Fruit fly (Drosophila melanogaster) whole organism, embryonic: ENCODE data around the gene Arpc1.

Experiments used
- Atf6 ChIP-seq: fragments of 200-800 bp; sonication (Bioruptor generic); IDR thresholded peaks from 2 replicates; pipeline ENCODE4 v1.3.6; 2022; ENCODE audit warnings: missing biosample characterization, missing genetic modification characterization
- BtbVII ChIP-seq: fragments of 200-800 bp; sonication (Bioruptor generic); optimal IDR thresholded peaks from 3 replicates; lab custom pipeline; 2017; ENCODE audit warnings: missing biosample characterization, mild to moderate bottlenecking, missing genetic modification characterization
- CG10959 ChIP-seq: fragments of 200-800 bp; sonication (Bioruptor generic); IDR thresholded peaks from 2 replicates; pipeline ENCODE4 v1.3.6; 2022; ENCODE audit warnings: missing biosample characterization, missing genetic modification characterization
- CG11456 ChIP-seq: fragments of 200-800 bp; sonication (Bioruptor generic); IDR thresholded peaks from 3 replicates; pipeline ENCODE4 v1.3.6; 2022; ENCODE audit warnings: missing biosample characterization, missing genetic modification characterization
- CG15514 ChIP-seq: fragments of 200-800 bp; sonication (Bioruptor generic); optimal IDR thresholded peaks from 3 replicates; lab custom pipeline; 2017; ENCODE audit warnings: missing biosample characterization, missing genetic modification characterization, mild to moderate bottlenecking, moderate library complexity, missing genetic modification reagents
- CG17829 ChIP-seq: fragments of 200-800 bp; optimal IDR thresholded peaks from 2 replicates; lab custom pipeline; 2019; ENCODE audit warnings: missing biosample characterization, mild to moderate bottlenecking, missing genetic modification characterization, moderate library complexity
- CG2199 ChIP-seq: fragments of 200-800 bp; sonication (Bioruptor generic); IDR thresholded peaks from 3 replicates; pipeline ENCODE4 v1.3.6; 2022; ENCODE audit warnings: missing biosample characterization, missing genetic modification characterization
- CG2712 ChIP-seq: fragments of 200-800 bp; optimal IDR thresholded peaks from 3 replicates; lab custom pipeline; 2019; ENCODE audit warnings: missing biosample characterization, mild to moderate bottlenecking, missing genetic modification characterization, moderate library complexity
- CG32767 ChIP-seq: fragments of 200-800 bp; sonication (Bioruptor generic); IDR thresholded peaks from 2 replicates; pipeline ENCODE4 v1.3.6; 2022; ENCODE audit warnings: missing biosample characterization, missing genetic modification characterization
- CG33213 ChIP-seq: fragments of 200-800 bp; sonication (Bioruptor generic); optimal IDR thresholded peaks from 3 replicates; lab custom pipeline; 2016; ENCODE audit warnings: missing biosample characterization, missing genetic modification characterization
- CG34376 ChIP-seq: fragments of 200-800 bp; sonication (Bioruptor generic); optimal IDR thresholded peaks from 2 replicates; lab custom pipeline; 2018; ENCODE audit warnings: missing biosample characterization, mild to moderate bottlenecking, missing genetic modification characterization
- CG34422 ChIP-seq: fragments of 200-800 bp; sonication (Bioruptor generic); IDR thresholded peaks from 3 replicates; pipeline ENCODE4 v1.3.6; 2022; ENCODE audit warnings: missing biosample characterization, missing genetic modification characterization
- CG3847 ChIP-seq: fragments of 200-800 bp; sonication (Bioruptor generic); IDR thresholded peaks from 2 replicates; pipeline ENCODE4 v1.3.6; 2022; ENCODE audit warnings: missing biosample characterization, missing genetic modification characterization
- CG4360 ChIP-seq: fragments of 200-800 bp; sonication (Bioruptor generic); IDR thresholded peaks from 2 replicates; pipeline ENCODE4 v1.3.6; 2022; ENCODE audit warnings: missing biosample characterization, missing genetic modification characterization
- CG5180 ChIP-seq: fragments of 200-800 bp; sonication (Bioruptor generic); optimal IDR thresholded peaks from 3 replicates; lab custom pipeline; 2017; ENCODE audit warnings: missing biosample characterization, missing genetic modification characterization, mild to moderate bottlenecking, moderate library complexity, missing genetic modification reagents
- CG6765 ChIP-seq: fragments of 200-800 bp; sonication (Bioruptor generic); optimal IDR thresholded peaks from 3 replicates; lab custom pipeline; 2017; ENCODE audit warnings: missing biosample characterization, mild to moderate bottlenecking, missing genetic modification characterization
- CG8290 ChIP-seq, 3 experiments: fragments of 200-800 bp; sonication (Bioruptor generic); optimal IDR thresholded peaks; 2 replicates each; lab custom pipeline; 2016 to 2019; ENCODE audit warnings: missing biosample characterization in 3 of 3, missing genetic modification characterization in 3 of 3, mild to moderate bottlenecking in 2 of 3, moderate library complexity in 1 of 3
- CG8478 ChIP-seq: fragments of >200 bp; optimal IDR thresholded peaks from 2 replicates; lab custom pipeline; 2018
- Deaf1 ChIP-seq: fragments of 200-800 bp; optimal IDR thresholded peaks from 3 replicates; lab custom pipeline; 2019; ENCODE audit warnings: missing biosample characterization, mild to moderate bottlenecking, missing genetic modification characterization, moderate library complexity
- Dek ChIP-seq: fragments of 200-800 bp; sonication (Bioruptor generic); optimal IDR thresholded peaks from 3 replicates; lab custom pipeline; 2019; ENCODE audit warnings: missing biosample characterization, mild to moderate bottlenecking, missing genetic modification characterization, moderate library complexity
- Dfd ChIP-seq, 2 experiments: fragments of >200 bp; optimal IDR thresholded peaks; 2 replicates each; lab custom pipeline; 2017; ENCODE audit warnings: missing biosample characterization in 2 of 2, missing genetic modification characterization in 2 of 2
- Drgx ChIP-seq: fragments of 200-800 bp; sonication (Bioruptor generic); IDR thresholded peaks from 2 replicates; pipeline ENCODE4 v1.3.6; 2022; ENCODE audit warnings: missing biosample characterization, missing genetic modification characterization
- Eip74EF ChIP-seq, 2 experiments: fragments of 200-800 bp in 1 of 2; fragments of >200 bp in 1 of 2; sonication (Bioruptor generic) in 1 of 2; optimal IDR thresholded peaks; 2 replicates each; lab custom pipeline; 2017 to 2019; ENCODE audit warnings: missing biosample characterization in 2 of 2, missing genetic modification characterization in 2 of 2, mild to moderate bottlenecking in 1 of 2, moderate library complexity in 1 of 2
- Gug ChIP-seq: fragments of 200-800 bp; sonication (Bioruptor generic); IDR thresholded peaks from 4 replicates; pipeline ENCODE4 v1.3.6; 2022; ENCODE audit warnings: missing biosample characterization, missing genetic modification characterization
- Hmr ChIP-seq: fragments of 200-800 bp; sonication (Bioruptor generic); optimal IDR thresholded peaks from 3 replicates; lab custom pipeline; 2017; ENCODE audit warnings: mild to moderate bottlenecking, missing biosample characterization, missing genetic modification reagents, missing genetic modification characterization
- Jarid2 ChIP-seq: fragments of 200-800 bp; sonication (Bioruptor generic); optimal IDR thresholded peaks from 3 replicates; lab custom pipeline; 2017; ENCODE audit warnings: mild to moderate bottlenecking, missing biosample characterization, missing genetic modification reagents, missing genetic modification characterization
- Med ChIP-seq: fragments of 200-800 bp; sonication (Bioruptor generic); peaks from one replicate; lab custom pipeline; 2016; ENCODE audit warnings: missing biosample characterization, missing genetic modification characterization, mild to moderate bottlenecking, inconsistent platforms, moderate library complexity
- Nf-YB ChIP-seq: fragments of 200-800 bp; sonication (Bioruptor generic); optimal IDR thresholded peaks from 3 replicates; lab custom pipeline; 2019; ENCODE audit warnings: missing biosample characterization, mild to moderate bottlenecking, missing genetic modification characterization, moderate library complexity
- Nf-YC ChIP-seq: fragments of 200-800 bp; optimal IDR thresholded peaks from 3 replicates; lab custom pipeline; 2019; ENCODE audit warnings: missing biosample characterization, mild to moderate bottlenecking, missing genetic modification characterization, moderate library complexity
- NfI ChIP-seq: fragments of 200-800 bp; sonication (Bioruptor generic); optimal IDR thresholded peaks from 3 replicates; lab custom pipeline; 2018; ENCODE audit warnings: missing biosample characterization, mild to moderate bottlenecking, missing genetic modification characterization, moderate library complexity
- Rfx ChIP-seq: fragments of 200-800 bp; sonication (Bioruptor generic); IDR thresholded peaks from 2 replicates; pipeline ENCODE4 v1.3.6; 2022; ENCODE audit warnings: missing biosample characterization, missing genetic modification characterization
- Scr ChIP-seq: fragments of 200-800 bp; sonication (Bioruptor generic); IDR thresholded peaks from 2 replicates; pipeline ENCODE4 v1.3.6; 2022; ENCODE audit warnings: missing biosample characterization, missing genetic modification characterization; ENCODE audit not compliant: partially characterized antibody
- al ChIP-seq: fragments of 200-800 bp; sonication (Bioruptor generic); IDR thresholded peaks from 2 replicates; pipeline ENCODE4 v1.3.6; 2022; ENCODE audit warnings: missing biosample characterization, missing genetic modification characterization
- danr ChIP-seq: fragments of 200-800 bp; sonication (Bioruptor generic); IDR thresholded peaks from 2 replicates; pipeline ENCODE4 v1.3.6; 2022; ENCODE audit warnings: missing biosample characterization, missing genetic modification characterization
- ems ChIP-seq: fragments of 200-800 bp; sonication (Bioruptor generic); optimal IDR thresholded peaks from 3 replicates; lab custom pipeline; 2016; ENCODE audit warnings: missing biosample characterization, missing genetic modification characterization
- gce ChIP-seq: fragments of 200-800 bp; sonication (Bioruptor generic); IDR thresholded peaks from 3 replicates; pipeline ENCODE4 v1.3.6; 2022; ENCODE audit warnings: missing biosample characterization, missing genetic modification characterization
- grn ChIP-seq: fragments of 200-800 bp; sonication (Bioruptor generic); optimal IDR thresholded peaks from 3 replicates; lab custom pipeline; 2017; ENCODE audit warnings: missing biosample characterization, missing genetic modification characterization
- gro ChIP-seq: fragments of 200-800 bp; sonication (Bioruptor generic); optimal IDR thresholded peaks from 2 replicates; lab custom pipeline; 2016; ENCODE audit warnings: missing biosample characterization, missing genetic modification characterization
- gsb ChIP-seq: fragments of 200-800 bp; sonication (Bioruptor generic); IDR thresholded peaks from 2 replicates; pipeline ENCODE4 v1.3.6; 2022; ENCODE audit warnings: missing biosample characterization, missing genetic modification characterization
- gsb-n ChIP-seq: fragments of 200-800 bp; sonication (Bioruptor generic); optimal IDR thresholded peaks from 3 replicates; lab custom pipeline; 2018; ENCODE audit warnings: missing biosample characterization, mild to moderate bottlenecking, missing genetic modification characterization
- knrl ChIP-seq: fragments of 200-800 bp; sonication (Bioruptor generic); IDR thresholded peaks from 3 replicates; pipeline ENCODE4 v1.3.6; 2022; ENCODE audit warnings: missing biosample characterization, missing genetic modification characterization; ENCODE audit not compliant: partially characterized antibody
- nerfin-1 ChIP-seq: fragments of 200-800 bp; sonication (Bioruptor generic); optimal IDR thresholded peaks from 3 replicates; lab custom pipeline; 2019; ENCODE audit warnings: missing biosample characterization, mild to moderate bottlenecking, missing genetic modification characterization, moderate library complexity
- scrt ChIP-seq: fragments of 200-800 bp; sonication (Bioruptor generic); optimal IDR thresholded peaks from 2 replicates; lab custom pipeline; 2018; ENCODE audit warnings: missing biosample characterization, mild to moderate bottlenecking, missing genetic modification characterization, moderate library complexity
- so ChIP-seq: fragments of 200-800 bp; sonication (Bioruptor generic); IDR thresholded peaks from 3 replicates; pipeline ENCODE4 v1.3.6; 2022; ENCODE audit warnings: missing biosample characterization, missing genetic modification characterization
- tio ChIP-seq: fragments of 200-800 bp; sonication (Bioruptor generic); optimal IDR thresholded peaks from 2 replicates; lab custom pipeline; 2017; ENCODE audit warnings: missing biosample characterization, missing genetic modification characterization, inconsistent platforms
- tna ChIP-seq: fragments of 200-800 bp; sonication (Bioruptor generic); IDR thresholded peaks from 2 replicates; pipeline ENCODE4 v1.3.6; 2022; ENCODE audit warnings: missing biosample characterization, missing genetic modification characterization; ENCODE audit not compliant: partially characterized antibody
- trem ChIP-seq: fragments of 200-800 bp; optimal IDR thresholded peaks from 3 replicates; lab custom pipeline; 2019; ENCODE audit warnings: missing biosample characterization, mild to moderate bottlenecking, missing genetic modification characterization, moderate library complexity
- tup ChIP-seq: fragments of 200-800 bp; sonication (Bioruptor generic); optimal IDR thresholded peaks from 2 replicates; lab custom pipeline; 2016; ENCODE audit warnings: missing biosample characterization, mild to moderate bottlenecking, missing genetic modification characterization, moderate library complexity
- vfl ChIP-seq: fragments of 200-800 bp; sonication (Bioruptor generic); optimal IDR thresholded peaks from 2 replicates; lab custom pipeline; 2016; ENCODE audit warnings: missing biosample characterization, missing genetic modification characterization

The Arpc1 gene

DNA sequence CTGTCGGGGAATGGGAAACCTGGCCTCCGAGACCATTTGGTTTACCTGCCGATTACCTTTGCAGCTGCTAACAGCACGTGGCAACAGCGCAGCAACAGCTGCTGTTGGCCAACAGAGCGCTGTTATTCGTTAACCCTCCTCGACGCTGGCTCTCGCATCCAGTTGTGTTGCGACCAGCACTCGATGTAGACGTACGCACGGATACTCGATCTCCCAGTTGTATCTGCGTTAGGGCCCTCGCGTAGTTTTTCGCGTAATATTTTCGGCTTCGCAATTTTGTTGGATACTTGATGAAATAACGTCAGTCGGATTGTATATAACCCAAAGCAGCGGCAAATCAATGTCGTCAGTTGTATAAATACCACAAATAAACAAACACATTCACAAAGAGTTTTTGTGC, 49.3 kb upstream of the Arpc1 start (continued):
- TF ChIP-seq Atf6 (GFP tag; lab: Robert Waterston, UW) (peak; percentile 64), tup (GFP tag; lab: Kevin White, UChicago) (no peak), CG32767 (GFP tag; lab: Robert Waterston, UW) (no peak), grn (GFP tag; lab: Kevin White, UChicago) (peak; percentile 38), CG34422 (GFP tag; lab: Robert Waterston, UW) (peak; percentile 39; the same call in 1 of the 3 replicates), Deaf1 (tag; lab: Kevin White, UChicago) (peak; percentile 51), CG6765 (peak; percentile 6), danr (GFP tag; lab: Robert Waterston, UW) (no peak), ems (GFP tag; lab: Kevin White, UChicago) (peak; percentile 20), Nf-YB (GFP tag; lab: Kevin White, UChicago) (no peak), gsb (GFP tag; lab: Robert Waterston, UW) (0 out of 2 replicates have a peak, but pooled peaks have one; percentile 45), Gug (GFP tag; lab: Robert Waterston, UW) (peak; percentile 33; the same call in 1 of the 4 replicates), al (GFP tag; lab: Robert Waterston, UW) (no peak), CG33213 (peak; percentile 24), Drgx (GFP tag; lab: Robert Waterston, UW) (peak; percentile 54; the same call in 1 of the 2 replicates), CG2199 (GFP tag; lab: Robert Waterston, UW) (peak; percentile 68; the same call in 1 of the 3 replicates), gro (GFP tag; lab: Kevin White, UChicago) (peak; percentile 74), CG15514 (GFP tag; lab: Kevin White, UChicago) (peak; percentile 28), CG8290 (GFP tag; optimal IDR thresholded peaks at IDR 0.05; lab: Kevin White, UChicago) (no peak), CG8290 (tag; optimal IDR thresholded peaks at IDR 0.05; lab: Kevin White, UChicago) (peak in 1 of 2 experiments; percentile 74), NfI (GFP tag; lab: Kevin White, UChicago) (no peak), CG17829 (tag; lab: Kevin White, UChicago) (peak; percentile 15), CG8478 (lab: Kevin White, UChicago) (no peak), trem (tag; lab: Kevin White, UChicago) (no peak), gce (GFP tag; lab: Robert Waterston, UW) (0 out of 3 replicates have a peak, but pooled peaks have one; percentile 42), CG34376 (GFP tag; lab: Kevin White, UChicago) (peak; percentile 33), Scr (GFP tag; lab: Robert Waterston, UW) (peak; percentile 26; the same call in 1 of the 2 replicates), CG5180 (GFP tag; lab: Kevin White, UChicago) (peak; percentile 40), vfl (GFP tag; lab: Kevin White, UChicago) (peak; percentile 7), gsb-n (no peak), CG4360 (0 out of 2 replicates have a peak, but pooled peaks have one; percentile 27), Hmr (GFP tag; lab: Kevin White, UChicago) (peak; percentile 12), so (GFP tag; lab: Robert Waterston, UW) (peak; percentile 48; the same call in 1 of the 3 replicates), Eip74EF (GFP tag; optimal IDR thresholded peaks at IDR 0.05; lab: Kevin White, UChicago) (no peak), Rfx (GFP tag; lab: Robert Waterston, UW) (peak; percentile 57; the same call in 1 of the 2 replicates), CG2712 (tag; lab: Kevin White, UChicago) (peak; percentile 27), Nf-YC (peak; percentile 29), CG3847 (peak; percentile 16; the same call in 1 of the 2 replicates), tna (GFP tag; lab: Robert Waterston, UW) (peak; percentile 55; the same call in 1 of the 2 replicates), knrl (GFP tag; lab: Robert Waterston, UW) (peak; percentile 39; the same call in 2 of the 3 replicates), BtbVII (GFP tag; lab: Kevin White, UChicago) (no peak), Med (GFP tag; lab: Kevin White, UChicago) (peak; percentile 94), Dek (tag; lab: Kevin White, UChicago) (no peak), scrt (GFP tag; lab: Kevin White, UChicago) (peak; percentile 55), CG11456 (GFP tag; lab: Robert Waterston, UW) (no peak), Jarid2 (GFP tag; lab: Kevin White, UChicago) (peak; percentile 99), tio (GFP tag; lab: Kevin White, UChicago) (no peak), Dfd (GFP tag; optimal IDR thresholded peaks at IDR 0.05; lab: Kevin White, UChicago) (no peak), CG10959 (GFP tag; lab: Robert Waterston, UW) (peak; percentile 46; the same call in 1 of the 2 replicates), nerfin-1 (tag; lab: Kevin White, UChicago) (peak; percentile 18)
